Worm (Caenorhabditis elegans): ENCODE results near the gene srx-122.
A peak's percentile ranks its signal among the peaks of the same experiment; 100 is the strongest.

The srx-122 gene

ce11 chrV:3315308-3315707 is 17.6 kb upstream of the srx-122 start, which contains the start of gene arrd-19 (continued):
- TF ChIP-seq egl-13 (tag; optimal IDR thresholded peaks at IDR 0.05): peak; percentile 19
- no peak for TF ChIP-seq nhr-12 (tag; optimal IDR thresholded peaks at IDR 0.05)
- no peak for TF ChIP-seq tlp-1 (tag; optimal IDR thresholded peaks at IDR 0.05)
- peak in 2 of 6 experiments; percentile 5 to 30 for TF ChIP-seq elt-3 (tag; optimal IDR thresholded peaks at IDR 0.05)
- TF ChIP-seq lir-3 (tag; optimal IDR thresholded peaks at IDR 0.05; ENCODE audit: poor library complexity): no peak
- peak; percentile 74 for TF ChIP-seq blmp-1 (tag; optimal IDR thresholded peaks at IDR 0.05)
- peak; percentile 72 for TF ChIP-seq grh-1 (GFP tag; IDR thresholded peaks at IDR 0.05)
- peak; percentile 49 for TF ChIP-seq C16A3.4 (tag; optimal IDR thresholded peaks at IDR 0.05)
- no peak for TF ChIP-seq ets-5 (GFP tag; IDR thresholded peaks at IDR 0.05)
- peak; percentile 56 for TF ChIP-seq xbp-1 (tag; optimal IDR thresholded peaks at IDR 0.05)
- TF ChIP-seq ceh-8 (GFP tag; optimal IDR thresholded peaks at IDR 0.05): no peak
- TF ChIP-seq C34B4.2 (tag; optimal IDR thresholded peaks at IDR 0.05): no peak
- no peak for TF ChIP-seq zip-4 (GFP tag; optimal IDR thresholded peaks at IDR 0.05)
- TF ChIP-seq tbx-2 (tag; optimal IDR thresholded peaks at IDR 0.05): peak; percentile 73
- peak; percentile 53 for TF ChIP-seq fos-1 (tag; optimal IDR thresholded peaks at IDR 0.05)
- TF ChIP-seq nhr-47 (tag; optimal IDR thresholded peaks at IDR 0.05): peak; percentile 69
- peak; percentile 46 to 76 (median 63) for TF ChIP-seq dpl-1 (GFP tag; optimal IDR thresholded peaks at IDR 0.05)
- TF ChIP-seq dsc-1 (tag; optimal IDR thresholded peaks at IDR 0.05): peak; percentile 46
- TF ChIP-seq nhr-19 (GFP tag; conservative IDR thresholded peaks at IDR 0.05): peak; percentile 77
- TF ChIP-seq aha-1 (tag; optimal IDR thresholded peaks at IDR 0.05): no peak
- no peak for TF ChIP-seq ztf-11 (tag; optimal IDR thresholded peaks at IDR 0.05)
- peak; percentile 58 for TF ChIP-seq irx-1 (tag; optimal IDR thresholded peaks at IDR 0.05)
- TF ChIP-seq efl-1 (optimal IDR thresholded peaks at IDR 0.05): peak; percentile 74 to 75
- TF ChIP-seq efl-1 (GFP tag; optimal IDR thresholded peaks at IDR 0.05 in 1 of 2): peak; percentile 51 to 95
- TF ChIP-seq efl-3 (GFP tag; optimal IDR thresholded peaks at IDR 0.05): no peak
- TF ChIP-seq aly-2 (tag; optimal IDR thresholded peaks at IDR 0.05): no peak
- peak; percentile 63 for TF ChIP-seq unc-130 (tag; optimal IDR thresholded peaks at IDR 0.05)
- TF ChIP-seq elt-2 (tag; optimal IDR thresholded peaks at IDR 0.05): peak; percentile 16
- TF ChIP-seq lin-35 (GFP tag; optimal IDR thresholded peaks at IDR 0.05): peak; percentile 49 to 64
- TF ChIP-seq ceh-63 (GFP tag; optimal IDR thresholded peaks at IDR 0.05): no peak
- TF ChIP-seq pax-3 (tag; optimal IDR thresholded peaks at IDR 0.05): no peak
- TF ChIP-seq vab-15 (tag; optimal IDR thresholded peaks at IDR 0.05): no peak
- TF ChIP-seq lin-14 (GFP tag; optimal IDR thresholded peaks at IDR 0.05): peak; percentile 98
- TF ChIP-seq pag-3 (tag; optimal IDR thresholded peaks at IDR 0.05; ENCODE audit: borderline replicate concordance, insufficient read depth): peak; percentile 67
- no peak for TF ChIP-seq nhr-76 (tag; optimal IDR thresholded peaks at IDR 0.05)
- TF ChIP-seq snpc-4 (tag; optimal IDR thresholded peaks at IDR 0.05): peak; percentile 54

ce11 chrV:3312067-3312666 is 14.5 kb upstream of the srx-122 start, which contains the start of gene arrd-18:
TSS of gene arrd-18 (minus strand) at chrV:3312117.
- TF ChIP-seq sox-4 (tag; optimal IDR thresholded peaks at IDR 0.05): no peak
- TF ChIP-seq elt-2 (tag; optimal IDR thresholded peaks at IDR 0.05): no peak
- no peak for TF ChIP-seq C04F5.9 (tag; optimal IDR thresholded peaks at IDR 0.05)
- no peak for TF ChIP-seq mep-1 (tag; optimal IDR thresholded peaks at IDR 0.05)
- TF ChIP-seq sptf-1 (tag; optimal IDR thresholded peaks at IDR 0.05): no peak
- no peak for TF ChIP-seq mef-2 (tag; optimal IDR thresholded peaks at IDR 0.05)
- TF ChIP-seq efl-3 (GFP tag; optimal IDR thresholded peaks at IDR 0.05): no peak
- no peak for TF ChIP-seq fkh-10 (GFP tag; optimal IDR thresholded peaks at IDR 0.05)
- no peak for TF ChIP-seq blmp-1 (tag; optimal IDR thresholded peaks at IDR 0.05)
- TF ChIP-seq unc-62 (GFP tag; optimal IDR thresholded peaks at IDR 0.05): no peak
- TF ChIP-seq egl-13 (tag; optimal IDR thresholded peaks at IDR 0.05): no peak
- TF ChIP-seq ceh-88 (GFP tag; IDR thresholded peaks at IDR 0.05): no peak
- peak; percentile 51 for TF ChIP-seq rnt-1 (tag; optimal IDR thresholded peaks at IDR 0.05)
- no peak for TF ChIP-seq lin-13 (GFP tag; optimal IDR thresholded peaks at IDR 0.05)
- no peak for TF ChIP-seq ama-1 (optimal IDR thresholded peaks at IDR 0.05)
- no peak for TF ChIP-seq nhr-90 (tag; optimal IDR thresholded peaks at IDR 0.05; ENCODE audit: poor library complexity)
- TF ChIP-seq unc-130 (tag; optimal IDR thresholded peaks at IDR 0.05): no peak
- TF ChIP-seq zip-4 (GFP tag; optimal IDR thresholded peaks at IDR 0.05): no peak
- TF ChIP-seq unc-98 (GFP tag; IDR thresholded peaks at IDR 0.05): no peak
- TF ChIP-seq fkh-4 (tag; optimal IDR thresholded peaks at IDR 0.05; ENCODE audit: borderline replicate concordance): no peak
- TF ChIP-seq nhr-19 (GFP tag; conservative IDR thresholded peaks at IDR 0.05): peak; percentile 50
- TF ChIP-seq ztf-11 (tag; optimal IDR thresholded peaks at IDR 0.05): no peak
- peak; percentile 92 for TF ChIP-seq lin-14 (GFP tag; optimal IDR thresholded peaks at IDR 0.05)
- TF ChIP-seq fos-1 (tag; optimal IDR thresholded peaks at IDR 0.05): no peak
- TF ChIP-seq lin-15B (tag; optimal IDR thresholded peaks at IDR 0.05): no peak
- no peak for TF ChIP-seq nhr-11 (tag; optimal IDR thresholded peaks at IDR 0.05)

All from whole organism, L1 larva.